Fruit fly (Drosophila melanogaster) whole organism: ENCODE data around the gene Eno.

ENCODE experiments used
- Dll ChIP-seq: fragments of >200 bp; optimal IDR thresholded peaks from 2 replicates; lab custom pipeline; 2017
- EcR ChIP-seq, 2 experiments: fragments of >200 bp; optimal IDR thresholded peaks; 2 replicates each; lab custom pipeline; 2017; ENCODE audit warnings: missing biosample characterization in 2 of 2, missing genetic modification characterization in 2 of 2, missing genetic modification reagents in 2 of 2
- pan ChIP-seq: fragments of >200 bp; optimal IDR thresholded peaks from 2 replicates; lab custom pipeline; 2017
- psq ChIP-seq: fragments of >200 bp; optimal IDR thresholded peaks from 2 replicates; lab custom pipeline; 2017

DNA sequence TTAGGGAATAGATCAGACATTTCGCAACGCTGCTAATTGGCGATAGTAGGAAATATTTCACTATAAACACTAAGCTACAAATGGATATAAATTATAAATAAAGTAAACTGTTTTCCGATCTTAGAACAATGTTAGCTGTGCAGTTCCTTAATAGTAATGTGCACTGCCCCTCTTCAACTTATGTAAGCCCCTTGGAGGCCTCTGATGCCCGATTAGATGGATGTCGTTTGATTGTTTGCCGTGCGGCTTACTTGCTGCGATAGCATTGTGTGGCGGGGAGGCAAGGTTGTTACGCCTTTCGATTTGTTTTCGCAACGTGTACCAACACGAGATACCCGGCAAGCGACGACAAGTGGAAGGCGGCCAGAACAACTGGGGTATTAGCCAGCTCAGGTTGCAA, 7.2 kb downstream of the Eno start:
- TF ChIP-seq EcR (GFP tag; optimal IDR thresholded peaks at IDR 0.05; lab: Kevin White, UChicago) (no peak), pan (lab: Kevin White, UChicago) (no peak), Dll (no peak), psq (no peak)
